Worm (Caenorhabditis elegans): ENCODE data around the gene T22D1.17.

ce11 chrIV:6887601-6888099 is 18.1 kb upstream of the T22D1.17 start, which contains the start of the genes T05A12.3 and T05A12.4:
- TF ChIP-seq him-1 (tag; optimal IDR thresholded peaks at IDR 0.05) (no peak), dao-5 (tag; optimal IDR thresholded peaks at IDR 0.05) (no peak), W03F9.2 (tag; optimal IDR thresholded peaks at IDR 0.05) (no peak)
